Fruit fly (Drosophila melanogaster): ENCODE measurements around the gene gcm2.

DNA sequence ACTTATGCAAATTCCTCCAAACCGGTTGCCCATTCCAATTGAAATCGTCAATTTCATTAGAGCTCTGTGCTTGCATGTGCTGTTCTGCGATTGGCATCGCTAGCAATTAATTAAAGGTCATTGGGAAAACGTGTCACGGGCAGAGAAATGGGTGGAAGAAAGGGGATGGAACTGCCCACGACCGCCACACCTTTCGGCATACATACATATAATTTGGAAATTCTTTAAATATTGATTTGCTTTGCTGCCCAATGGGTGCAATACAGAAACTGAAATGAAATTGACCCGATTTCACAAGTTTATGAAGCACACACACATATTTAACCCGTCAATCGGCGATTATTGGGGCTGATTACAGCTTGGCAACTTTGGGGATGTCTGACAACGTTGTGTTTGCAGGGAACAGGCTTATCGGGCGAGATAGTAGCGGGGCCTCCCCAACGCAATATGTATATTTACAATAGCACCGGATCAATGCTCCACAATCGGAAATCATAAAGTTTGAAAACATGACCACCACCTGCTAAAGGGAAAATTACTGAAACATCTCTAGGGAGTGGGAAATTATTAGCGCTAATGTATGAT, 6.4 kb downstream of the gcm2 start:
- no peak for TF ChIP-seq OdsH (GFP tag; optimal IDR thresholded peaks at IDR 0.05)
- no peak for TF ChIP-seq salr (GFP tag; optimal IDR thresholded peaks at IDR 0.05)
- TF ChIP-seq Eip78C (GFP tag), result no peak
- TF ChIP-seq CG34406 (GFP tag; optimal IDR thresholded peaks at IDR 0.05), result no peak
- TF ChIP-seq CG3032 (tag; optimal IDR thresholded peaks at IDR 0.05), result no peak
- no peak for TF ChIP-seq CG15336 (GFP tag; IDR thresholded peaks at IDR 0.05)
- no peak for TF ChIP-seq Blimp-1 (GFP tag; optimal IDR thresholded peaks at IDR 0.05)
- TF ChIP-seq CG3919 (GFP tag; optimal IDR thresholded peaks at IDR 0.05), result no peak

All from whole organism, prepupa.